Worm (Caenorhabditis elegans) whole organism, L3 larva: Measurements from ENCODE around the gene str-221.

Experiments used
- R02D3.7 ChIP-seq: fragments of 150-350 bp; optimal IDR thresholded peaks from 2 replicates; lab custom pipeline; 2014; ENCODE audit warnings: missing biosample characterization, missing genetic modification characterization
- ZK546.5 ChIP-seq: sonication (generic microtip); optimal IDR thresholded peaks from 2 replicates; lab custom pipeline; 2017; ENCODE audit warnings: missing biosample characterization, missing genetic modification characterization
- ama-1 ChIP-seq: fragments of 150-350 bp; optimal IDR thresholded peaks from 2 replicates; lab custom pipeline; 2018
- ceh-16 ChIP-seq: sonication (generic microtip); optimal IDR thresholded peaks from 2 replicates; lab custom pipeline; 2017; ENCODE audit warnings: missing biosample characterization, missing genetic modification characterization
- ceh-82 ChIP-seq: fragments of 150-350 bp; optimal IDR thresholded peaks from 2 replicates; lab custom pipeline; 2014; ENCODE audit warnings: missing biosample characterization, missing genetic modification characterization
- ceh-9 ChIP-seq: sonication (generic microtip); optimal IDR thresholded peaks from 2 replicates; lab custom pipeline; 2018; ENCODE audit warnings: missing biosample characterization, missing genetic modification characterization
- daf-12 ChIP-seq: fragments of 150-350 bp; optimal IDR thresholded peaks from 2 replicates; lab custom pipeline; 2014; ENCODE audit warnings: missing biosample characterization, missing genetic modification reagents, missing genetic modification characterization
- egl-27 ChIP-seq: sonication (generic microtip); optimal IDR thresholded peaks from 4 replicates; lab custom pipeline; 2017; ENCODE audit warnings: missing biosample characterization, missing genetic modification reagents, missing genetic modification characterization
- egl-5 ChIP-seq: fragments of 150-350 bp; optimal IDR thresholded peaks from 2 replicates; lab custom pipeline; 2017; ENCODE audit warnings: missing biosample characterization, missing genetic modification reagents, missing genetic modification characterization, inconsistent platforms
- elt-1 ChIP-seq: fragments of 150-350 bp; optimal IDR thresholded peaks from 2 replicates; lab custom pipeline; 2014; ENCODE audit warnings: missing biosample characterization, missing genetic modification characterization
- elt-2 ChIP-seq: sonication (generic microtip); optimal IDR thresholded peaks from 2 replicates; lab custom pipeline; 2016; ENCODE audit warnings: missing genetic modification reagents, mild to moderate bottlenecking, missing genetic modification characterization, missing compliant biosample characterization
- elt-3 ChIP-seq, 3 experiments: fragments of 150-350 bp in 1 of 3; sonication (generic microtip) in 2 of 3; optimal IDR thresholded peaks; 2 replicates in 2 of 3; 4 replicates in 1 of 3; lab custom pipeline; 2014 to 2017; ENCODE audit warnings: missing biosample characterization in 3 of 3, missing genetic modification characterization in 3 of 3
- fkh-10 ChIP-seq: sonication (generic microtip); optimal IDR thresholded peaks from 2 replicates; lab custom pipeline; 2017; ENCODE audit warnings: missing biosample characterization, missing genetic modification reagents, missing genetic modification characterization
- fkh-2 ChIP-seq: fragments of 150-350 bp; optimal IDR thresholded peaks from 2 replicates; lab custom pipeline; 2014; ENCODE audit warnings: missing biosample characterization, missing genetic modification reagents, missing genetic modification characterization
- fos-1 ChIP-seq: fragments of 150-350 bp; optimal IDR thresholded peaks from 2 replicates; lab custom pipeline; 2014; ENCODE audit warnings: missing biosample characterization, missing genetic modification characterization
- hmg-11 ChIP-seq: sonication (generic microtip); optimal IDR thresholded peaks from 2 replicates; lab custom pipeline; 2016; ENCODE audit warnings: missing genetic modification characterization, missing compliant biosample characterization
- jun-1 ChIP-seq: fragments of 150-350 bp; optimal IDR thresholded peaks from 2 replicates; lab custom pipeline; 2014; ENCODE audit warnings: missing biosample characterization, missing genetic modification reagents, missing genetic modification characterization
- lin-15B ChIP-seq: fragments of 150-350 bp; optimal IDR thresholded peaks from 2 replicates; lab custom pipeline; 2014; ENCODE audit warnings: missing biosample characterization, missing genetic modification characterization
- lin-39 ChIP-seq: fragments of 150-350 bp; optimal IDR thresholded peaks from 2 replicates; lab custom pipeline; 2018; ENCODE audit warnings: missing biosample characterization, missing genetic modification reagents, missing genetic modification characterization
- lsy-12 ChIP-seq: sonication (generic microtip); optimal IDR thresholded peaks from 2 replicates; lab custom pipeline; 2016; ENCODE audit warnings: mild to moderate bottlenecking, missing genetic modification characterization, missing compliant biosample characterization
- mdl-1 ChIP-seq: fragments of 150-350 bp; optimal IDR thresholded peaks from 2 replicates; lab custom pipeline; 2014; ENCODE audit warnings: missing biosample characterization, missing genetic modification characterization
- mml-1 ChIP-seq: fragments of 150-350 bp; sonication (generic microtip); optimal IDR thresholded peaks from 3 replicates; lab custom pipeline; 2014; ENCODE audit warnings: missing biosample characterization, missing genetic modification characterization
- nhr-11 ChIP-seq: fragments of 150-350 bp; optimal IDR thresholded peaks from 2 replicates; lab custom pipeline; 2014; ENCODE audit warnings: missing biosample characterization, missing genetic modification characterization
- nhr-12 ChIP-seq: fragments of 150-350 bp; optimal IDR thresholded peaks from 2 replicates; lab custom pipeline; 2014; ENCODE audit warnings: missing biosample characterization, missing genetic modification characterization
- nhr-23 ChIP-seq: fragments of 150-350 bp; optimal IDR thresholded peaks from 2 replicates; lab custom pipeline; 2014; ENCODE audit warnings: missing biosample characterization, missing genetic modification reagents, missing genetic modification characterization
- nhr-237 ChIP-seq: fragments of 150-350 bp; optimal IDR thresholded peaks from 2 replicates; lab custom pipeline; 2014; ENCODE audit warnings: missing biosample characterization, missing genetic modification characterization
- nhr-25 ChIP-seq: sonication (generic microtip); optimal IDR thresholded peaks from 2 replicates; lab custom pipeline; 2017; ENCODE audit warnings: missing biosample characterization, missing genetic modification characterization
- nhr-28 ChIP-seq: fragments of 150-350 bp; optimal IDR thresholded peaks from 2 replicates; lab custom pipeline; 2014; ENCODE audit warnings: missing biosample characterization, missing genetic modification characterization
- nhr-77 ChIP-seq: fragments of 150-350 bp; optimal IDR thresholded peaks from 2 replicates; lab custom pipeline; 2014; ENCODE audit warnings: missing biosample characterization, missing genetic modification characterization
- pha-4 ChIP-seq: fragments of 150-350 bp; optimal IDR thresholded peaks from 2 replicates; lab custom pipeline; 2014; ENCODE audit warnings: missing biosample characterization, missing genetic modification reagents, missing genetic modification characterization
- pqm-1 ChIP-seq: fragments of 150-350 bp; optimal IDR thresholded peaks from 2 replicates; lab custom pipeline; 2017; ENCODE audit warnings: missing biosample characterization, missing genetic modification characterization, inconsistent platforms
- skn-1 ChIP-seq: fragments of 150-350 bp; optimal IDR thresholded peaks from 2 replicates; lab custom pipeline; 2014; ENCODE audit warnings: missing biosample characterization, missing genetic modification characterization
- snpc-4 ChIP-seq: fragments of 150-350 bp; optimal IDR thresholded peaks from 2 replicates; lab custom pipeline; 2014; ENCODE audit warnings: missing biosample characterization, missing genetic modification characterization
- tbx-2 ChIP-seq: sonication (generic microtip); optimal IDR thresholded peaks from 2 replicates; lab custom pipeline; 2016; ENCODE audit warnings: mild to moderate bottlenecking, missing genetic modification characterization, missing compliant biosample characterization
- unc-39 ChIP-seq: sonication (generic microtip); optimal IDR thresholded peaks from 4 replicates; lab custom pipeline; 2017; ENCODE audit warnings: missing biosample characterization, missing genetic modification characterization
- zag-1 ChIP-seq: fragments of 150-350 bp; optimal IDR thresholded peaks from 2 replicates; lab custom pipeline; 2014; ENCODE audit warnings: missing biosample characterization, missing genetic modification characterization
- ztf-11 ChIP-seq: fragments of 150-350 bp; optimal IDR thresholded peaks from 2 replicates; lab custom pipeline; 2014; ENCODE audit warnings: missing biosample characterization, missing genetic modification characterization
- ztf-4 ChIP-seq: fragments of 150-350 bp; optimal IDR thresholded peaks from 2 replicates; lab custom pipeline; 2014; ENCODE audit warnings: missing biosample characterization, missing genetic modification characterization

The str-221 gene

DNA sequence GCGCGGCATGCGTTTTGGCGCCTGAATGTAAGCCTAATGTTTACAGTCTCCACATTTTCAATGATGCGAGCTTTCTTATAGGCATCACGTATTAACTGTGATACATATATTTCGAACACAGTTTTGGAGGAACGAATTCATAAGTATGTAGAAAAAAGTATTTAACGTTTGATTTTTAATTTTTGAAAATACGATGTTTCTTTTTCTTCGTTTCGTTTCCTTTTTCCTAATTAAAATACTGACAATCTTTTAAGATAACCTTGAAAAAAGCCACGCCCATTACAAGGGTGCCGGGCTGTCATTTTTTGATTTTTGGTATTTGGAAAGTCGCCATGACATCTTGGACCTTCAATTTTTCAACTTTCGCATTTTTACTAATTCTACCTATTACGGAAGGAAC is 24.8 kb downstream of the str-221 start, which contains the start of gene K04F1.9:
TSS of gene K04F1.9 (plus strand) at position 301 of the 400 bp plus-strand sequence.
- TF ChIP-seq nhr-25 (tag; lab: Kevin White, UChicago) (no peak), R02D3.7 (tag; lab: Kevin White, UChicago) (no peak), snpc-4 (tag; lab: Kevin White, UChicago) (no peak), fkh-2 (tag; lab: Kevin White, UChicago) (no peak), lin-15B (tag; lab: Kevin White, UChicago) (no peak), nhr-11 (tag; lab: Kevin White, UChicago) (no peak), mml-1 (tag; lab: Kevin White, UChicago) (no peak), unc-39 (no peak)

DNA sequence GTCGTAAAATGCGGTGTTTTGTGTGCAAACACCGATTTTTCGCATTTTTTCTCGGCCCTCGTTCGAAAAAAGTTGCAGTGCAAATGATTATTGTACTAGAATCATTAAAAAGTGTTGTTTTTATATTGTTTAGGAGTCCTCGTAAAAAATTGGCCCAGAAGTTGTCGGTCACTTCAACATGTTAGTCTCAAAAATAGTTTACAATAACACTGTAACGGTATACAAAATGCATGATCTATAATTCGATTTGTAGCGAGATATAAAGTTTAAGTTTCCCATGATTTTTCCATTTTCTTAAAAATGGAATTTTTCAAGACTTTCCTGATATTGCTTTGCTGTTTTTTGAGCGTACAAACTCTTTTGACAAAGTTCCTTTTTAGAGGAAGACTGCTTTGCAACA is 26.8 kb downstream of the str-221 start, which contains the start of gene K04F1.8:
TSS of gene K04F1.8 (plus strand) at position 301 of the 400 bp plus-strand sequence.
- TF ChIP-seq unc-39 (no peak), egl-27 (tag; lab: Kevin White, UChicago) (no peak)

DNA sequence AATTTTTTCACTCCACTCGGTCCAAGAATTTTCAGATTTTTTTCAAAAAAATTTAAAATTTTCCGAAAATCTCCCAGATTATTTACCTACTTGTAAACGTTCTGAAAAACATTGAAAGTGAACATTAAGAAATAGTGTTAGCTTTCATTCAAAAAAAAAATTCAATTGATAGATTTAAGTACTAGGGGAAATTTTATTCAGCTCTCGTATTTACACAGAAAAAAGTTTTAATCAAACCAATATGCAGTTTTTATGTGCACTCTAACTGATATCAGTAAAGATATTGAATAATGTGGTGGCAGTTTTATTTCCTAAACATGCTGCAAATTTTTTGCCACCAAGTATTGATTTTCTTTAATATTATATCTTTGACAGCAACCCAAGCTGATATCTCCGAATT is 28.1 kb downstream of the str-221 start, which contains the start of gene irld-42:
TSS of gene irld-42 (plus strand) at position 301 of the 400 bp plus-strand sequence.
- TF ChIP-seq ceh-9 (tag; lab: Kevin White, UChicago) = no peak
- no peak for TF ChIP-seq hmg-11
- TF ChIP-seq ztf-11 (tag; lab: Kevin White, UChicago) = no peak
- no peak for TF ChIP-seq ZK546.5 (tag; lab: Kevin White, UChicago)
- no peak for TF ChIP-seq egl-27 (tag; lab: Kevin White, UChicago)
- TF ChIP-seq nhr-23 = no peak
- no peak for TF ChIP-seq tbx-2
- no peak for TF ChIP-seq daf-12 (tag; lab: Kevin White, UChicago)
- TF ChIP-seq ceh-82 (tag; lab: Kevin White, UChicago) = no peak
- no peak for TF ChIP-seq elt-2 (tag; lab: Kevin White, UChicago)
- no peak for TF ChIP-seq zag-1 (tag; lab: Kevin White, UChicago)
- no peak for TF ChIP-seq nhr-77 (tag; lab: Kevin White, UChicago)
- TF ChIP-seq elt-3 (tag; optimal IDR thresholded peaks at IDR 0.05; lab: Kevin White, UChicago) = no peak
- TF ChIP-seq elt-1 (tag; lab: Kevin White, UChicago) = no peak
- TF ChIP-seq unc-39 = no peak

DNA sequence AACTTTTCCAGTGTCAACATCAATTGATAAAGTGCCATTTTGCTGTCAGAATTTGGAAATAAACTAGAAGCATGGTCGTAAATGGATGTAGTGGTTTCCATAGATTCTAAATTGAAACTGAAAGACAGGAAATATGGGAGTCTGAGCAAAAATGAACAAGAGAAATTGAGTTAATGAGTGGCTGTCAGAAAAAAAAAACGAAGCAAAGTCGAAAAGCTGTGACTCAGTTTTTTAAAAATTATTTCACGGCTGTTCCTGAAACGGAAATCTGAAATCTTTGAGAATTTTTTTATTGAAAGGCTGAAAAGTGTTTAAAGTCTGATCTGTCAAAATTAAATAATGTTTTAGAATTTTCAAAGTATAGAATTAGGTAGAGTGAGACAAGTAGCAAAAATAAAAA is 38.1 kb downstream of the str-221 start, which contains the start of gene srw-98:
TSS of gene srw-98 (minus strand) at position 101 of the 400 bp plus-strand sequence.
- TF ChIP-seq nhr-11 (tag; lab: Kevin White, UChicago) (no peak), egl-5 (no peak), nhr-12 (tag; lab: Kevin White, UChicago) (no peak), fkh-10 (GFP tag; lab: Kevin White, UChicago) (no peak), nhr-25 (tag; lab: Kevin White, UChicago) (no peak), ztf-4 (tag; lab: Kevin White, UChicago) (no peak), elt-1 (tag; lab: Kevin White, UChicago) (no peak), nhr-237 (tag; lab: Kevin White, UChicago) (no peak), snpc-4 (tag; lab: Kevin White, UChicago) (no peak), pqm-1 (tag; lab: Kevin White, UChicago) (no peak), jun-1 (no peak), ceh-16 (no peak), pha-4 (tag; lab: Kevin White, UChicago) (no peak), lsy-12 (no peak), ztf-11 (tag; lab: Kevin White, UChicago) (no peak), zag-1 (tag; lab: Kevin White, UChicago) (no peak), skn-1 (no peak)

DNA sequence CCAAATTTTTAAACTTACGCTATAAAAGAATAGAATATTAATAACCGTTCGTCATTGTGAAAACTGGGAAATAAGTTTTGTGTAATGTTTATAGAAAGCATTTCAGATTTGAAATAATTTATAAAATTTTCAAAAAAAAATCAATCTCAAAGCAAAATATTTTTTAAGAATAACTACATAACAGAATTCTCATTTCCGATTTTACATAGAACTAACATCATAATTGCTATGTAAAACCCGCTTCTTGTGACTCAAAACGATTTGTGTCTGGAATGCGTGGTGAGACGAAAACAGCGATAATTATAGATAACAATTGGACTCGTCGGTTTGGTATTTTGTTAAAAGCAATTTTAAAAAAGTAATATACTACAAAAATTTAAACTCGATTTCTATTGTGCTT is 40.7 kb downstream of the str-221 start, which contains the start of gene srw-91:
TSS of gene srw-91 (minus strand) at position 101 of the 400 bp plus-strand sequence.
- TF ChIP-seq ZK546.5 (tag; lab: Kevin White, UChicago) (no peak), ztf-11 (tag; lab: Kevin White, UChicago) (no peak), unc-39 (no peak), tbx-2 (no peak), ama-1 (no peak), lin-39 (no peak), jun-1 (no peak), nhr-28 (tag; lab: Kevin White, UChicago) (no peak), fos-1 (tag; lab: Kevin White, UChicago) (no peak), mdl-1 (tag; lab: Kevin White, UChicago) (no peak)
- TF ChIP-seq, all 47 proteins: peak for 0
